Worm (Caenorhabditis elegans): Measurements from ENCODE around the gene str-229.

Gene str-229

ce11 chrV:3886104-3886503, 16.3 kb downstream of the str-229 start, which contains the start of gene nhr-124:
nhr-124 (minus strand) TSS chrV:3886204.
- TF ChIP-seq lsy-2 (tag; optimal IDR thresholded peaks at IDR 0.05): no peak

- TF ChIP-seq nhr-71 (tag; optimal IDR thresholded peaks at IDR 0.05): peak; percentile 3
- TF ChIP-seq dsc-1 (tag; optimal IDR thresholded peaks at IDR 0.05): peak; percentile 65
- TF ChIP-seq sox-4 (tag; optimal IDR thresholded peaks at IDR 0.05): no peak
- peak; percentile 70 for TF ChIP-seq ceh-8 (GFP tag; optimal IDR thresholded peaks at IDR 0.05)
- TF ChIP-seq ztf-11 (tag; optimal IDR thresholded peaks at IDR 0.05): no peak
- peak; percentile 38 for TF ChIP-seq fkh-8 (tag; optimal IDR thresholded peaks at IDR 0.05)
- no peak for TF ChIP-seq snpc-4 (tag; optimal IDR thresholded peaks at IDR 0.05)
- TF ChIP-seq pax-3 (tag; optimal IDR thresholded peaks at IDR 0.05): no peak
These were observed 17.8 kb downstream of the str-229 start for ce11 chrV:3884550-3884949.

ce11 chrV:3878223-3878622, 24.1 kb downstream of the str-229 start, which contains the start of gene nhr-159:
nhr-159 (minus strand) TSS chrV:3878323.
- TF ChIP-seq unc-86 (tag; optimal IDR thresholded peaks at IDR 0.05) (no peak), unc-62 (GFP tag; optimal IDR thresholded peaks at IDR 0.05) (no peak)

ce11 chrV:3877242-3877641, 25.1 kb downstream of the str-229 start:
- peak; percentile 75 for TF ChIP-seq fkh-8 (tag; optimal IDR thresholded peaks at IDR 0.05)
- no peak for TF ChIP-seq pqm-1 (tag; optimal IDR thresholded peaks at IDR 0.05)
- TF ChIP-seq nhr-11 (tag; optimal IDR thresholded peaks at IDR 0.05): no peak
- peak; percentile 5 for TF ChIP-seq nhr-71 (tag; optimal IDR thresholded peaks at IDR 0.05)
- peak; percentile 13 for TF ChIP-seq nhr-47 (tag; optimal IDR thresholded peaks at IDR 0.05)
- no peak for TF ChIP-seq unc-30 (tag; optimal IDR thresholded peaks at IDR 0.05)
- TF ChIP-seq pax-3 (tag; optimal IDR thresholded peaks at IDR 0.05): peak; percentile 14
- TF ChIP-seq dsc-1 (tag; optimal IDR thresholded peaks at IDR 0.05): peak; percentile 85

- TF ChIP-seq nhr-20 (tag; optimal IDR thresholded peaks at IDR 0.05) (peak; percentile 32), snpc-4 (tag; optimal IDR thresholded peaks at IDR 0.05) (no peak), pqm-1 (tag; optimal IDR thresholded peaks at IDR 0.05) (no peak), grh-1 (GFP tag; IDR thresholded peaks at IDR 0.05) (no peak), fkh-4 (tag; optimal IDR thresholded peaks at IDR 0.05; ENCODE audit: borderline replicate concordance) (peak; percentile 18), sox-4 (tag; optimal IDR thresholded peaks at IDR 0.05) (peak; percentile 37), lin-14 (GFP tag; optimal IDR thresholded peaks at IDR 0.05) (peak; percentile 43), nhr-11 (tag; optimal IDR thresholded peaks at IDR 0.05) (peak; percentile 48), sptf-1 (tag; optimal IDR thresholded peaks at IDR 0.05) (no peak), fos-1 (tag; optimal IDR thresholded peaks at IDR 0.05) (peak; percentile 61), nhr-71 (tag; optimal IDR thresholded peaks at IDR 0.05) (peak; percentile 83), egl-13 (tag; optimal IDR thresholded peaks at IDR 0.05) (no peak), dsc-1 (tag; optimal IDR thresholded peaks at IDR 0.05) (peak; percentile 94), swsn-7 (tag; optimal IDR thresholded peaks at IDR 0.05) (peak; percentile 18), lsy-2 (tag; optimal IDR thresholded peaks at IDR 0.05) (peak in 1 of 2 experiments; percentile 45), blmp-1 (tag; optimal IDR thresholded peaks at IDR 0.05) (no peak), efl-1 (optimal IDR thresholded peaks at IDR 0.05) (no peak), efl-1 (GFP tag; optimal IDR thresholded peaks at IDR 0.05 in 1 of 2) (no peak), unc-130 (tag; optimal IDR thresholded peaks at IDR 0.05) (no peak), tbx-2 (tag; optimal IDR thresholded peaks at IDR 0.05) (no peak), fkh-8 (tag; optimal IDR thresholded peaks at IDR 0.05) (peak; percentile 90), nhr-47 (tag; optimal IDR thresholded peaks at IDR 0.05) (peak; percentile 86), nhr-77 (tag; optimal IDR thresholded peaks at IDR 0.05) (no peak), ztf-11 (tag; optimal IDR thresholded peaks at IDR 0.05) (no peak), Y116A8C.19 (tag; optimal IDR thresholded peaks at IDR 0.05; ENCODE audit: borderline replicate concordance) (no peak), nhr-12 (tag; optimal IDR thresholded peaks at IDR 0.05) (no peak), pax-3 (tag; optimal IDR thresholded peaks at IDR 0.05) (peak; percentile 36)
These were observed 28.1 kb downstream of the str-229 start, which contains the start of gene nhr-158 for ce11 chrV:3874102-3874744. nhr-158 (minus strand) TSS chrV:3874152.

ce11 chrV:3870359-3870758, 32.0 kb downstream of the str-229 start:
- TF ChIP-seq ces-1 (GFP tag; optimal IDR thresholded peaks at IDR 0.05) (no peak), lsy-2 (tag; optimal IDR thresholded peaks at IDR 0.05) (peak in 1 of 2 experiments; percentile 53), fkh-4 (tag; optimal IDR thresholded peaks at IDR 0.05; ENCODE audit: borderline replicate concordance) (peak; percentile 18), xbp-1 (tag; optimal IDR thresholded peaks at IDR 0.05) (peak; percentile 18), ztf-4 (tag; optimal IDR thresholded peaks at IDR 0.05) (peak; percentile 63), hlh-17 (GFP tag; optimal IDR thresholded peaks at IDR 0.05; ENCODE audit: borderline replicate concordance) (no peak), pax-3 (tag; optimal IDR thresholded peaks at IDR 0.05) (peak; percentile 72), nhr-47 (tag; optimal IDR thresholded peaks at IDR 0.05) (peak; percentile 90), irx-1 (tag; optimal IDR thresholded peaks at IDR 0.05) (peak; percentile 22), fkh-8 (tag; optimal IDR thresholded peaks at IDR 0.05) (peak; percentile 99), egl-27 (tag; optimal IDR thresholded peaks at IDR 0.05) (no peak), snpc-4 (tag; optimal IDR thresholded peaks at IDR 0.05) (no peak), unc-30 (tag; optimal IDR thresholded peaks at IDR 0.05) (no peak), dsc-1 (tag; optimal IDR thresholded peaks at IDR 0.05) (peak; percentile 98), blmp-1 (tag; optimal IDR thresholded peaks at IDR 0.05) (no peak), lir-3 (tag; optimal IDR thresholded peaks at IDR 0.05; ENCODE audit: poor library complexity) (no peak), unc-130 (tag; optimal IDR thresholded peaks at IDR 0.05) (no peak), fos-1 (tag; optimal IDR thresholded peaks at IDR 0.05) (peak; percentile 70), nhr-28 (tag; optimal IDR thresholded peaks at IDR 0.05) (no peak), grh-1 (GFP tag; IDR thresholded peaks at IDR 0.05) (no peak)
